Fruit fly (Drosophila melanogaster): ENCODE data around the gene tty.

tty gene

DNA sequence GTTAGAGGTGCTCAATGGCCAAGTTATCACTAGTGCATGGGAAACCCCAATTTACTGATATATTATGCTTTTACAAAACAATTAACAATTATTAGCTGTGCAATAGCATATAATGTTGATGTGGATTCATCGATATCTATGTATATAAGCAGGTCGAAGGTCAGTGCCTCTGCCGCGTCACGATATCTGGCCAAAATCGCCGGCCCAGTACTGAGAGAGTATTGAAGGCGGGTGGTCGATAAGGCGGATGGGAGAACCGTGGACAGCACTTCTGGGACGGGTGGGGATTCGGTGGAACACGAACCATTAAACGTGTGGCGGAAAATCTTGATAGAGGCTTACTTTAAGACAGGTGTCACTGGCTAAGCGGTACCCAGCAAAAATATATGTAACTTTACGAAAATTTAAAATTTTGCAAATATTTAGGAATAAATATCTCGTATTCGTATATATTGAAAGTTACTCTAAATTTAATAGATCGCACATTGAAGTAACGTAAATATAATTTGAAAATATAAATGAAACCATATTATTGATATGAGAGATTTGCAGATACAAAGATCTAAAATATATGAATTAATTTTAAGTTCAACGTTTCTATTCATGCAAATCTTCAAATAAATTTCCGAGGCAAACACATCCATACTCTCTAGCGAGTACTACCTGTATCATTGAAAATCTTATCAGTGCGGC, 17.0 kb downstream of the tty start (continued):
- no peak for TF ChIP-seq Doc2 (GFP tag; IDR thresholded peaks at IDR 0.05)
- no peak for TF ChIP-seq CG11504 (tag; optimal IDR thresholded peaks at IDR 0.05)
- 0 out of 2 replicates have a peak, but pooled peaks have one; percentile 43 for TF ChIP-seq ranshi (GFP tag; IDR thresholded peaks at IDR 0.05)
- TF ChIP-seq CG13296 (GFP tag; optimal IDR thresholded peaks at IDR 0.05) = peak; percentile 82
- TF ChIP-seq disco-r (GFP tag; optimal IDR thresholded peaks at IDR 0.05) = no peak
- TF ChIP-seq Opbp (GFP tag; IDR thresholded peaks at IDR 0.05; ENCODE audit: partially characterized antibody) = no peak
- 0 out of 2 replicates have a peak, but pooled peaks have one; percentile 36 for TF ChIP-seq klu (GFP tag; IDR thresholded peaks at IDR 0.05)
- TF ChIP-seq Side (GFP tag; optimal IDR thresholded peaks at IDR 0.05) = no peak
- no peak for TF ChIP-seq chn (GFP tag; optimal IDR thresholded peaks at IDR 0.05)
- peak; percentile 64 for TF ChIP-seq CG10209 (GFP tag; optimal IDR thresholded peaks at IDR 0.05)
- no peak for TF ChIP-seq peb (GFP tag; IDR thresholded peaks at IDR 0.05)
- no peak for TF ChIP-seq CG16813 (GFP tag; IDR thresholded peaks at IDR 0.05; ENCODE audit: partially characterized antibody)
- peak; percentile 56 for TF ChIP-seq CG1233 (GFP tag; optimal IDR thresholded peaks at IDR 0.05)
- TF ChIP-seq CG7839 (tag; optimal IDR thresholded peaks at IDR 0.05) = peak; percentile 71
- no peak for TF ChIP-seq bowl (GFP tag; IDR thresholded peaks at IDR 0.05)
- no peak for TF ChIP-seq CG8765 (GFP tag; IDR thresholded peaks at IDR 0.05)
- TF ChIP-seq Lim3 (GFP tag; IDR thresholded peaks at IDR 0.05) = no peak
- no peak for TF ChIP-seq Ravus (GFP tag; IDR thresholded peaks at IDR 0.05)
- TF ChIP-seq CG8388 (GFP tag; optimal IDR thresholded peaks at IDR 0.05) = no peak
- no peak for TF ChIP-seq Dref (GFP tag; IDR thresholded peaks at IDR 0.05)
- no peak for TF ChIP-seq odd (GFP tag; optimal IDR thresholded peaks at IDR 0.05)
- TF ChIP-seq btn (GFP tag; optimal IDR thresholded peaks at IDR 0.05) = no peak
- peak; percentile 81 for TF ChIP-seq Sox100B (GFP tag; optimal IDR thresholded peaks at IDR 0.05)
- TF ChIP-seq fd96Cb (tag; optimal IDR thresholded peaks at IDR 0.05) = peak; percentile 59
- no peak for TF ChIP-seq CG7963 (GFP tag; IDR thresholded peaks at IDR 0.05; ENCODE audit: partially characterized antibody)
- peak; percentile 69 for TF ChIP-seq phol (tag; optimal IDR thresholded peaks at IDR 0.05)
- TF ChIP-seq Rx (GFP tag; IDR thresholded peaks at IDR 0.05) = no peak
- no peak for TF ChIP-seq CG11456 (GFP tag; IDR thresholded peaks at IDR 0.05)
- no peak for TF ChIP-seq tio (GFP tag; optimal IDR thresholded peaks at IDR 0.05)
- TF ChIP-seq tap (tag; optimal IDR thresholded peaks at IDR 0.05) = peak; percentile 51
- no peak for TF ChIP-seq CG2116 (GFP tag; optimal IDR thresholded peaks at IDR 0.05)
- TF ChIP-seq chm (GFP tag; IDR thresholded peaks at IDR 0.05) = no peak
- no peak for TF ChIP-seq CG1832 (GFP tag; optimal IDR thresholded peaks at IDR 0.05)
- TF ChIP-seq CG12299 (tag; optimal IDR thresholded peaks at IDR 0.05) = no peak
- TF ChIP-seq BtbVII (GFP tag; optimal IDR thresholded peaks at IDR 0.05) = peak; percentile 51
- TF ChIP-seq CG10366 (GFP tag; IDR thresholded peaks at IDR 0.05) = no peak
- TF ChIP-seq tgo (GFP tag; IDR thresholded peaks at IDR 0.05) = peak; percentile 46; the same call in 1 of the 3 replicates
- peak; percentile 50 for TF ChIP-seq nerfin-1 (tag; optimal IDR thresholded peaks at IDR 0.05)
- no peak for TF ChIP-seq CG12391 (tag; optimal IDR thresholded peaks at IDR 0.05)
- no peak for TF ChIP-seq CG14965 (GFP tag; optimal IDR thresholded peaks at IDR 0.05; ENCODE audit: borderline replicate concordance)
- no peak for TF ChIP-seq sna (GFP tag; IDR thresholded peaks at IDR 0.05; ENCODE audit: partially characterized antibody)
- TF ChIP-seq Antp (GFP tag; optimal IDR thresholded peaks at IDR 0.05) = no peak
- no peak for TF ChIP-seq prd (optimal IDR thresholded peaks at IDR 0.05)
- peak; percentile 45; the same call in 1 of the 3 replicates for TF ChIP-seq prd (GFP tag; IDR thresholded peaks at IDR 0.05)
- TF ChIP-seq CG6813 (GFP tag; optimal IDR thresholded peaks at IDR 0.05) = no peak
- no peak for TF ChIP-seq CG6175 (GFP tag; IDR thresholded peaks at IDR 0.05)
- TF ChIP-seq CG31388 (GFP tag; optimal IDR thresholded peaks at IDR 0.05) = no peak
- no peak for TF ChIP-seq stc (GFP tag; IDR thresholded peaks at IDR 0.05)
- TF ChIP-seq CG18262 (tag; optimal IDR thresholded peaks at IDR 0.05) = peak; percentile 74
- TF ChIP-seq dati (GFP tag; IDR thresholded peaks at IDR 0.05) = no peak
